Fruit fly (Drosophila melanogaster) S2 (cell line): ENCODE measurements around the gene Pex19.

ENCODE experiments used
- CG8478 ChIP-seq: fragments of >200 bp; optimal IDR thresholded peaks from 2 replicates; lab custom pipeline; 2018
- CTCF ChIP-seq, 2 experiments: fragments of >200 bp; optimal IDR thresholded peaks; 2 replicates each; lab custom pipeline; 2018

Gene Pex19

dm6 chr2L:12108779-12109564 is 17.4 kb downstream of the Pex19 start, which contains the start of the genes Rab6 and Phae1:
Gene Rab6, minus strand, starts transcription at chr2L:12109116.
Gene Phae1, plus strand, starts transcription at chr2L:12109417.
- TF ChIP-seq CG8478 = no peak
- peak in 1 of 2 experiments; percentile 4 for TF ChIP-seq CTCF (optimal IDR thresholded peaks at IDR 0.05; lab: Kevin White, UChicago)

dm6 chr2L:12110810-12111209 is 19.2 kb downstream of the Pex19 start, which contains the start of gene Phae2:
Gene Phae2, plus strand, starts transcription at chr2L:12111110.
- TF ChIP-seq CG8478 (no peak), CTCF (optimal IDR thresholded peaks at IDR 0.05; lab: Kevin White, UChicago) (no peak)

dm6 chr2L:12112943-12113557 is 21.4 kb downstream of the Pex19 start:
- TF ChIP-seq CG8478 (no peak), CTCF (optimal IDR thresholded peaks at IDR 0.05; lab: Kevin White, UChicago) (no peak)

dm6 chr2L:12114159-12114558 is 22.5 kb downstream of the Pex19 start, which contains the start of gene CG17211:
Gene CG17211, plus strand, starts transcription at chr2L:12114360.
- TF ChIP-seq CTCF (optimal IDR thresholded peaks at IDR 0.05; lab: Kevin White, UChicago) (no peak), CG8478 (no peak)

dm6 chr2L:12115809-12116208 is 24.2 kb downstream of the Pex19 start:
- TF ChIP-seq CTCF (optimal IDR thresholded peaks at IDR 0.05; lab: Kevin White, UChicago) (no peak), CG8478 (no peak)

- TF ChIP-seq CG8478 (no peak), CTCF (optimal IDR thresholded peaks at IDR 0.05; lab: Kevin White, UChicago) (no peak)
Observed at dm6 chr2L:12120000-12120399, 28.4 kb downstream of the Pex19 start.

dm6 chr2L:12133275-12134124 is 41.9 kb downstream of the Pex19 start, which contains the start of gene rho-6:
Gene rho-6, minus strand, starts transcription at chr2L:12133411.
- TF ChIP-seq CG8478 (no peak), CTCF (optimal IDR thresholded peaks at IDR 0.05; lab: Kevin White, UChicago) (no peak)

- TF ChIP-seq CTCF (optimal IDR thresholded peaks at IDR 0.05; lab: Kevin White, UChicago) (no peak), CG8478 (no peak)
Observed at dm6 chr2L:12134125-12134378, 42.4 kb downstream of the Pex19 start.

dm6 chr2L:12137708-12138107 is 46.1 kb downstream of the Pex19 start, which contains the start of gene Gr33a:
Gene Gr33a, plus strand, starts transcription at chr2L:12138008.
- no peak for TF ChIP-seq CG8478
- no peak for TF ChIP-seq CTCF (optimal IDR thresholded peaks at IDR 0.05; lab: Kevin White, UChicago)

- TF ChIP-seq CTCF (optimal IDR thresholded peaks at IDR 0.05; lab: Kevin White, UChicago) (no peak), CG8478 (no peak)
Observed at dm6 chr2L:12142439-12142838, 50.8 kb downstream of the Pex19 start, which contains the start of gene CG31760. Gene CG31760, plus strand, starts transcription at chr2L:12142780.
